Worm (Caenorhabditis elegans) whole organism, L1 larva: Measurements from ENCODE around the gene elt-7.

Source experiments
- Y116A8C.19 ChIP-seq: sonication (generic microtip); optimal IDR thresholded peaks from 2 replicates; lab custom pipeline; 2016; ENCODE audit warnings: missing compliant biosample characterization, missing genetic modification characterization, borderline replicate concordance
- ama-1 ChIP-seq: fragments of 150-350 bp; optimal IDR thresholded peaks from 2 replicates; lab custom pipeline; 2014
- ceh-63 ChIP-seq: fragments of 200-800 bp; sonication (Bioruptor generic); optimal IDR thresholded peaks from 2 replicates; lab custom pipeline; 2018; ENCODE audit warnings: mild to moderate bottlenecking, missing genetic modification characterization, missing compliant biosample characterization
- ceh-8 ChIP-seq: fragments of 200-800 bp; sonication (Bioruptor generic); optimal IDR thresholded peaks from 2 replicates; lab custom pipeline; 2018; ENCODE audit warnings: mild to moderate bottlenecking, missing genetic modification characterization, moderate library complexity, missing compliant biosample characterization
- dpl-1 ChIP-seq, 3 experiments: fragments of 150-350 bp in 2 of 3; sonication (generic microtip) in 1 of 3; optimal IDR thresholded peaks; 2 replicates each; lab custom pipeline; 2014 to 2017; ENCODE audit warnings: missing biosample characterization in 3 of 3, missing genetic modification characterization in 3 of 3, missing genetic modification reagents in 3 of 3
- dsc-1 ChIP-seq: sonication (generic microtip); optimal IDR thresholded peaks from 2 replicates; lab custom pipeline; 2016; ENCODE audit warnings: mild to moderate bottlenecking, missing genetic modification characterization, missing compliant biosample characterization
- efl-1 ChIP-seq, 4 experiments: fragments of 150-350 bp; optimal IDR thresholded peaks in 3 of 4; peaks in 1 of 4; 1 replicate in 1 of 4; 2 replicates in 3 of 4; lab custom pipeline; 2014; ENCODE audit warnings: missing biosample characterization in 2 of 4, missing genetic modification characterization in 2 of 4, missing genetic modification reagents in 2 of 4
- egl-13 ChIP-seq: sonication (generic microtip); optimal IDR thresholded peaks from 2 replicates; lab custom pipeline; 2016; ENCODE audit warnings: missing genotype, missing genetic modification reagents, missing genetic modification characterization, missing compliant biosample characterization
- egl-27 ChIP-seq, 2 experiments: fragments of 150-350 bp in 1 of 2; sonication (generic microtip); optimal IDR thresholded peaks; 3 replicates each; lab custom pipeline; 2017 to 2018; ENCODE audit warnings: missing biosample characterization in 2 of 2, missing genetic modification characterization in 2 of 2, missing genetic modification reagents in 2 of 2
- elt-3 ChIP-seq, 6 experiments: fragments of 150-350 bp in 1 of 6; sonication (generic microtip); optimal IDR thresholded peaks; 2 replicates each; lab custom pipeline; 2017 to 2018; ENCODE audit warnings: missing biosample characterization in 6 of 6, missing genetic modification characterization in 6 of 6, inconsistent platforms in 1 of 6
- ets-5 ChIP-seq: fragments of 200-800 bp; sonication (Bioruptor generic); IDR thresholded peaks from 2 replicates; pipeline ENCODE4 v1.3.6; 2022; ENCODE audit warnings: missing genetic modification characterization, missing compliant biosample characterization
- fkh-10 ChIP-seq: sonication (generic microtip); optimal IDR thresholded peaks from 2 replicates; lab custom pipeline; 2017; ENCODE audit warnings: missing biosample characterization, missing genetic modification reagents, missing genetic modification characterization
- fos-1 ChIP-seq: fragments of 150-350 bp; optimal IDR thresholded peaks from 2 replicates; lab custom pipeline; 2014; ENCODE audit warnings: missing biosample characterization, missing genetic modification characterization
- hlh-4 ChIP-seq: sonication (generic microtip); optimal IDR thresholded peaks from 2 replicates; lab custom pipeline; 2016; ENCODE audit warnings: mild to moderate bottlenecking, missing genetic modification characterization, missing compliant biosample characterization
- hpl-2 ChIP-seq: fragments of 150-350 bp; optimal IDR thresholded peaks from 2 replicates; lab custom pipeline; 2014; ENCODE audit warnings: missing biosample characterization, missing genetic modification reagents, missing genetic modification characterization
- jun-1 ChIP-seq: fragments of 150-350 bp; optimal IDR thresholded peaks from 2 replicates; lab custom pipeline; 2014; ENCODE audit warnings: missing biosample characterization, missing genetic modification reagents, missing genetic modification characterization
- lin-13 ChIP-seq: fragments of 150-350 bp; optimal IDR thresholded peaks from 2 replicates; lab custom pipeline; 2014; ENCODE audit warnings: missing biosample characterization, missing genetic modification reagents, missing genetic modification characterization
- lin-35 ChIP-seq, 2 experiments: fragments of 150-350 bp; optimal IDR thresholded peaks; 2 replicates each; lab custom pipeline; 2014; ENCODE audit warnings: missing biosample characterization in 2 of 2, missing genetic modification characterization in 2 of 2, missing genetic modification reagents in 2 of 2
- lin-39 ChIP-seq: fragments of 150-350 bp; optimal IDR thresholded peaks from 2 replicates; lab custom pipeline; 2014; ENCODE audit warnings: missing biosample characterization, missing genetic modification reagents, missing genetic modification characterization
- mab-9 ChIP-seq: fragments of 200-800 bp; sonication (Bioruptor generic); IDR thresholded peaks from 2 replicates; pipeline ENCODE4 v1.3.6; 2022; ENCODE audit warnings: missing genetic modification reagents, missing genetic modification characterization, missing compliant biosample characterization
- mef-2 ChIP-seq: fragments of 150-350 bp; optimal IDR thresholded peaks from 2 replicates; lab custom pipeline; 2014; ENCODE audit warnings: missing biosample characterization, missing genetic modification characterization
- mep-1 ChIP-seq: fragments of 150-350 bp; optimal IDR thresholded peaks from 2 replicates; lab custom pipeline; 2014; ENCODE audit warnings: missing biosample characterization, missing genetic modification characterization
- nhr-11 ChIP-seq: fragments of 150-350 bp; optimal IDR thresholded peaks from 2 replicates; lab custom pipeline; 2014; ENCODE audit warnings: missing biosample characterization, missing genetic modification characterization
- nhr-237 ChIP-seq: fragments of 150-350 bp; optimal IDR thresholded peaks from 2 replicates; lab custom pipeline; 2014; ENCODE audit warnings: missing biosample characterization, missing genetic modification characterization
- nhr-28 ChIP-seq: fragments of 150-350 bp; optimal IDR thresholded peaks from 2 replicates; lab custom pipeline; 2014; ENCODE audit warnings: missing biosample characterization, missing genetic modification characterization
- nhr-71 ChIP-seq: sonication (generic microtip); optimal IDR thresholded peaks from 2 replicates; lab custom pipeline; 2016; ENCODE audit warnings: mild to moderate bottlenecking, missing genetic modification characterization, moderate library complexity, missing compliant biosample characterization
- nhr-77 ChIP-seq: fragments of 150-350 bp; optimal IDR thresholded peaks from 2 replicates; lab custom pipeline; 2014; ENCODE audit warnings: missing biosample characterization, missing genetic modification characterization
- nhr-85 ChIP-seq: sonication (generic microtip); peaks from one replicate; lab custom pipeline; 2016; ENCODE audit warnings: missing genetic modification characterization, inconsistent platforms, missing compliant biosample characterization
- nhr-90 ChIP-seq: sonication (generic microtip); optimal IDR thresholded peaks from 2 replicates; lab custom pipeline; 2016; ENCODE audit warnings: mild to moderate bottlenecking, missing genetic modification characterization, missing compliant biosample characterization; ENCODE audit not compliant: poor library complexity
- pag-3 ChIP-seq: sonication (generic microtip); optimal IDR thresholded peaks from 2 replicates; lab custom pipeline; 2017; ENCODE audit warnings: missing genetic modification characterization, mild to moderate bottlenecking, missing compliant biosample characterization, antibody characterized with exemption, borderline replicate concordance; ENCODE audit not compliant: insufficient read depth
- rnt-1 ChIP-seq: sonication (generic microtip); optimal IDR thresholded peaks from 2 replicates; lab custom pipeline; 2016; ENCODE audit warnings: mild to moderate bottlenecking, missing genetic modification characterization, moderate library complexity, missing compliant biosample characterization
- snpc-4 ChIP-seq: fragments of 150-350 bp; optimal IDR thresholded peaks from 2 replicates; lab custom pipeline; 2014; ENCODE audit warnings: missing biosample characterization, missing genetic modification characterization
- snu-23 ChIP-seq: sonication (generic microtip); optimal IDR thresholded peaks from 2 replicates; lab custom pipeline; 2016; ENCODE audit warnings: missing genetic modification characterization, missing compliant biosample characterization
- sptf-1 ChIP-seq: fragments of 150-350 bp; optimal IDR thresholded peaks from 2 replicates; lab custom pipeline; 2014; ENCODE audit warnings: missing biosample characterization, missing genetic modification characterization
- swsn-7 ChIP-seq: sonication (generic microtip); optimal IDR thresholded peaks from 2 replicates; lab custom pipeline; 2016; ENCODE audit warnings: missing genetic modification characterization, missing compliant biosample characterization
- unc-30 ChIP-seq: sonication (generic microtip); optimal IDR thresholded peaks from 2 replicates; lab custom pipeline; 2017; ENCODE audit warnings: missing biosample characterization, missing genetic modification characterization
- unc-62 ChIP-seq: fragments of 150-350 bp; optimal IDR thresholded peaks from 2 replicates; lab custom pipeline; 2014; ENCODE audit warnings: missing biosample characterization, missing genetic modification reagents, missing genetic modification characterization
- unc-86 ChIP-seq: sonication (generic microtip); optimal IDR thresholded peaks from 2 replicates; lab custom pipeline; 2016; ENCODE audit warnings: missing genetic modification characterization, missing compliant biosample characterization
- xbp-1 ChIP-seq: sonication (generic microtip); optimal IDR thresholded peaks from 2 replicates; lab custom pipeline; 2016; ENCODE audit warnings: missing genetic modification characterization, missing compliant biosample characterization
- zip-4 ChIP-seq: fragments of 200-800 bp; sonication (Bioruptor generic); optimal IDR thresholded peaks from 2 replicates; lab custom pipeline; 2018; ENCODE audit warnings: mild to moderate bottlenecking, missing genetic modification characterization, moderate library complexity, missing compliant biosample characterization

The elt-7 gene

DNA sequence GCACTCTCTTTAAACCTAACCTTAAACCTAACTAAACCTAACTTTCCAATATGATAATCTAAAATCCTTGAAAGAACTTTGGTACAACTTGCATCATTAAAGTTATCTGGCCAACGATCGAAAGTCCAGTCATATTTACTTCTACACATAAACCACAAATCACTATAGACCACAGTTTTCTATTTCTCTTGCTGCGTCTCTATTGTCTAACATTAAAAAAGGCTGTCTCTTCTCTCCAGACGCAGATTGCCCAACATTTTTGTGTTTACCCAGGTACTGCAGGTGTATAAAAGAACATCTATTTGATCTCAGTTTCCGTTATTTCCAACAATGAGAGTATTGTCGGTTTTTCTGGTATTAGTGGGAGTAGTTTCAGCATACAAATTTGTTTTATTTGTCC is 28.3 kb upstream of the elt-7 start, which contains the start of gene ugt-61 (continued):
- TF ChIP-seq zip-4 (GFP tag; lab: Kevin White, UChicago), result no peak
- TF ChIP-seq ceh-63 (GFP tag; lab: Kevin White, UChicago), result no peak
- TF ChIP-seq, all 84 proteins: peak for 13

DNA sequence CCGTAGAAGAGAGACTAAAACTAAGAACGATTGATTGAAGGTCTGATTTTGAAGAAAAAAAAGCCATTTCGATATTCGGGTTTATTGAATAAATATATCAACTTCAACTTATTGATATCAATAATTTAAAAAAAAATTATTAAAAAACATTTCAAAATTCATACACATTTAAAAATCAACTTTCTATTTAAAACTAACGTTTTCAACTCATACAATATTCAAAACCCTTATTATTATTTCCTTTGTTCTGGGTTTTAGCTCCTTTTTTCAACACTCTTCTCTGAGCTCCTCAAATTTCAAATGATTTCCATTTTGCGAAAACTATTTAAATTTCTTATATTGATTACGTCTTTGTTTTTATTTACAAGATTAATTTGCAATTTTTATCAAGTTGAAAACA is 25.2 kb upstream of the elt-7 start, which contains the start of gene C18G1.7:
Gene C18G1.7 (plus strand): TSS at position 301 of the 400 bp plus-strand sequence.
- TF ChIP-seq unc-62 (GFP tag; lab: Kevin White, UChicago), result no peak

DNA sequence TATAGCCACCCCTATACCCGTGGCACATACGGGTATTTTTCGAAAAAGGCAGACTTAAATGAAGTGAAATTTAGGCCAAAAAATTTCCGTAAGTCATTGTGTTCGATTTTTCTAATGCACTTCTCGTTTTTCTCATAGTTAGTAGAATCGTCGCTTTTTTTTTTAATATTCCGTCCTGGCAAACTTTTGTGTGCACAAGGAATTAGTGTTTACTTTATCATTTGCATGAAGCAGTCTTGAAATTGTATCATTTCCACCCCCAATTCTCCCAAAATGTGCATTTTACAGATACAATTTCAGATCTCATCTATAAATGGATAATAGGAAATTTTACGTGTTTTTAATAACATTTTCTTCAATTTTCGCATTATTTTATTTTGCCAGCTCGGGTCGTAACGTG is 20.2 kb upstream of the elt-7 start, which contains the start of gene C18G1.6:
Gene C18G1.6 (plus strand): TSS at position 301 of the 400 bp plus-strand sequence.
- TF ChIP-seq ceh-8 (no peak), rnt-1 (no peak), efl-1 (optimal IDR thresholded peaks at IDR 0.05; lab: Kevin White, UChicago) (no peak), efl-1 (GFP tag; optimal IDR thresholded peaks at IDR 0.05 in 1 of 2; lab: Kevin White, UChicago) (no peak), snu-23 (GFP tag; lab: Kevin White, UChicago) (no peak), ama-1 (lab: Kevin White, UChicago) (no peak), pag-3 (no peak), mab-9 (no peak), nhr-11 (no peak), lin-35 (GFP tag; optimal IDR thresholded peaks at IDR 0.05; lab: Kevin White, UChicago) (no peak), xbp-1 (tag; lab: Kevin White, UChicago) (no peak), snpc-4 (no peak), dsc-1 (no peak), lin-39 (tag; lab: Kevin White, UChicago) (no peak), unc-30 (tag; lab: Kevin White, UChicago) (no peak), lin-13 (no peak), nhr-85 (tag; lab: Kevin White, UChicago) (no peak), egl-13 (tag; lab: Kevin White, UChicago) (no peak)

DNA sequence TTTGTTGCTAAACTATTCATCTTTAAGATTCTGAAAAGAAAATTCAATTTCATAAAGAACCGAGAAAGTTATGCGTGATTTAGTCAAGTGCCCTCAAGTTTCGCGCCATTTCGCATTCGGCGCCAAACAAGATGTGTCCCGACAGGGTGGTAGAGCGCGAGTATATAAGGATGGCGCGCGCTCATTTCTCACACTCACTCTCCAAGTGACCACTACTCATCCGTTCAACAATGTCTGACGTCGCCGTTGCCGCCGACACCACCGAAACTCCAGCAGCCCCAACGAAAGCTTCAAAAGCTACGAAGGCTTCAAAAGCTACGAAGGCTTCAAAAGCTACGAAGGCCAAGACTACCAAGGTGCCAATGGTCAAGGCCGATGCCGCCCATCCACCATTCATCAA is 16.3 kb upstream of the elt-7 start, which contains the start of gene hil-4:
Gene hil-4 (plus strand): TSS at position 191 of the 400 bp plus-strand sequence.
- TF ChIP-seq unc-86 (tag; lab: Kevin White, UChicago) (no peak), dpl-1 (GFP tag; optimal IDR thresholded peaks at IDR 0.05; lab: Kevin White, UChicago) (peak in 1 of 3 experiments; percentile 18), hpl-2 (GFP tag; lab: Kevin White, UChicago) (no peak), zip-4 (GFP tag; lab: Kevin White, UChicago) (no peak), sptf-1 (tag; lab: Kevin White, UChicago) (no peak), Y116A8C.19 (no peak), efl-1 (optimal IDR thresholded peaks at IDR 0.05; lab: Kevin White, UChicago) (peak in 1 of 2 experiments; percentile 21), efl-1 (GFP tag; optimal IDR thresholded peaks at IDR 0.05 in 1 of 2; lab: Kevin White, UChicago) (no peak), jun-1 (tag; lab: Kevin White, UChicago) (no peak), ets-5 (GFP tag; lab: Robert Waterston, UW) (no peak), mab-9 (no peak), egl-27 (tag; optimal IDR thresholded peaks at IDR 0.05; lab: Kevin White, UChicago) (no peak), fkh-10 (GFP tag; lab: Kevin White, UChicago) (no peak), hlh-4 (no peak), mep-1 (no peak), mef-2 (tag; lab: Kevin White, UChicago) (no peak)

DNA sequence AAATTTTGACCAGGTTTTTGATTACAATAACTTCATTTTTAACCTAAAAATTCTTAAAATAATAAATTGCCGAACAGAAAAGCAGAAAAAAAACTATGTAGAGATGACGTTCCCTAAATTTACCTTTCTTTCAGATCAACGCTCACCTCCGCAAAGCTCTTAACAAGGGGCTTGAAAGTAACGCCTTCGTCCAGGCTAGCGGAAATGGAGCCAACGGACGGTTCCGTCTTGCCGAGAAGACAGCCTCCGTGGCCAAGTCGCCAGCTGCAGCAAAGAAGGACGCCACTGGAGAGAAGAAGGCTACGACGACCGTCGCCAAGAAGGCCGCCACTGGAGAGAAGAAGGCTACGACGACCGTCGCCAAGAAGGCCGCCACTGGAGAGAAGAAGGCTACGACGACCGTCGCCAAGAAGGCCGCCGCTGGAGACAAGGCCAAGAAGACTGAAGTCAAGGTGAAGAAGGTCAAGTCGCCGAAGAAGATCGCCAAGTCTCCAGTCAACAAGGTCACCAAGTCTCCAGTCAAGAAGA is 15.7 kb upstream of the elt-7 start:
- TF ChIP-seq fos-1 (tag; lab: Kevin White, UChicago), result no peak
- no peak for TF ChIP-seq sptf-1 (tag; lab: Kevin White, UChicago)
- no peak for TF ChIP-seq rnt-1
- TF ChIP-seq lin-13, result no peak
- no peak for TF ChIP-seq unc-30 (tag; lab: Kevin White, UChicago)
- TF ChIP-seq egl-27 (tag; optimal IDR thresholded peaks at IDR 0.05; lab: Kevin White, UChicago), result no peak
- TF ChIP-seq nhr-28 (tag; lab: Kevin White, UChicago), result no peak
- no peak for TF ChIP-seq nhr-90 (tag; lab: Kevin White, UChicago)
- no peak for TF ChIP-seq xbp-1 (tag; lab: Kevin White, UChicago)
- no peak for TF ChIP-seq snu-23 (GFP tag; lab: Kevin White, UChicago)
- TF ChIP-seq nhr-71 (tag; lab: Kevin White, UChicago), result no peak
- no peak for TF ChIP-seq swsn-7 (tag; lab: Kevin White, UChicago)
- no peak for TF ChIP-seq nhr-77 (tag; lab: Kevin White, UChicago)
- no peak for TF ChIP-seq ama-1 (lab: Kevin White, UChicago)
- no peak for TF ChIP-seq nhr-237 (tag; lab: Kevin White, UChicago)
- no peak for TF ChIP-seq elt-3 (tag; optimal IDR thresholded peaks at IDR 0.05; lab: Kevin White, UChicago)
